Fruit fly (Drosophila melanogaster) whole organism, embryonic: Measurements from ENCODE around the gene CG15043.

Source experiments
- CG11247 ChIP-seq: fragments of 200-800 bp; sonication (Bioruptor generic); IDR thresholded peaks from 2 replicates; pipeline ENCODE4 v1.3.6; 2022; ENCODE audit warnings: missing biosample characterization, missing genetic modification characterization
- CG12942 ChIP-seq: fragments of 200-800 bp; sonication (Bioruptor generic); optimal IDR thresholded peaks from 3 replicates; lab custom pipeline; 2016; ENCODE audit warnings: missing biosample characterization, missing genetic modification characterization
- CG13287 ChIP-seq: fragments of 200-800 bp; sonication (Bioruptor generic); IDR thresholded peaks from 2 replicates; pipeline ENCODE4 v1.3.6; 2022; ENCODE audit warnings: missing biosample characterization, missing genetic modification characterization; ENCODE audit not compliant: partially characterized antibody
- CG15514 ChIP-seq: fragments of 200-800 bp; sonication (Bioruptor generic); optimal IDR thresholded peaks from 3 replicates; lab custom pipeline; 2017; ENCODE audit warnings: missing biosample characterization, missing genetic modification characterization, mild to moderate bottlenecking, moderate library complexity, missing genetic modification reagents
- CG15601 ChIP-seq: fragments of 200-800 bp; sonication (Bioruptor generic); optimal IDR thresholded peaks from 3 replicates; lab custom pipeline; 2019; ENCODE audit warnings: missing biosample characterization, mild to moderate bottlenecking, missing genetic modification characterization, moderate library complexity
- CG1603 ChIP-seq: fragments of 200-800 bp; sonication (Bioruptor generic); optimal IDR thresholded peaks from 2 replicates; lab custom pipeline; 2019; ENCODE audit warnings: missing biosample characterization, mild to moderate bottlenecking, missing genetic modification characterization, moderate library complexity
- CG17328 ChIP-seq: fragments of 200-800 bp; sonication (Bioruptor generic); IDR thresholded peaks from 2 replicates; pipeline ENCODE4 v1.3.6; 2022; ENCODE audit warnings: missing biosample characterization, missing genetic modification characterization
- CG2712 ChIP-seq: fragments of 200-800 bp; optimal IDR thresholded peaks from 3 replicates; lab custom pipeline; 2019; ENCODE audit warnings: missing biosample characterization, mild to moderate bottlenecking, missing genetic modification characterization, moderate library complexity
- CG32767 ChIP-seq: fragments of 200-800 bp; sonication (Bioruptor generic); IDR thresholded peaks from 2 replicates; pipeline ENCODE4 v1.3.6; 2022; ENCODE audit warnings: missing biosample characterization, missing genetic modification characterization
- CG34422 ChIP-seq: fragments of 200-800 bp; sonication (Bioruptor generic); IDR thresholded peaks from 3 replicates; pipeline ENCODE4 v1.3.6; 2022; ENCODE audit warnings: missing biosample characterization, missing genetic modification characterization
- CG4707 ChIP-seq: fragments of 200-800 bp; sonication (Bioruptor generic); optimal IDR thresholded peaks from 2 replicates; lab custom pipeline; 2018; ENCODE audit warnings: missing biosample characterization, mild to moderate bottlenecking, missing genetic modification characterization, moderate library complexity
- CG7556 ChIP-seq: fragments of 200-800 bp; sonication (Bioruptor generic); optimal IDR thresholded peaks from 2 replicates; lab custom pipeline; 2017; ENCODE audit warnings: missing biosample characterization, mild to moderate bottlenecking, missing genetic modification characterization
- CG8281 ChIP-seq: fragments of 200-800 bp; sonication (Bioruptor generic); optimal IDR thresholded peaks from 2 replicates; lab custom pipeline; 2018; ENCODE audit warnings: missing biosample characterization, mild to moderate bottlenecking, missing genetic modification characterization, moderate library complexity
- CG8478 ChIP-seq: fragments of >200 bp; optimal IDR thresholded peaks from 2 replicates; lab custom pipeline; 2018
- CG8924 ChIP-seq: fragments of 200-800 bp; optimal IDR thresholded peaks from 3 replicates; lab custom pipeline; 2019; ENCODE audit warnings: missing biosample characterization, mild to moderate bottlenecking, missing genetic modification characterization, moderate library complexity
- CG9797 ChIP-seq: fragments of 200-800 bp; sonication (Bioruptor generic); optimal IDR thresholded peaks from 3 replicates; lab custom pipeline; 2018; ENCODE audit warnings: missing biosample characterization, mild to moderate bottlenecking, missing genetic modification characterization
- CrebB ChIP-seq: fragments of 200-800 bp; sonication (Bioruptor generic); optimal IDR thresholded peaks from 3 replicates; lab custom pipeline; 2018; ENCODE audit warnings: missing biosample characterization, mild to moderate bottlenecking, missing genetic modification characterization
- D ChIP-seq, 2 experiments: fragments of 200-800 bp in 1 of 2; fragments of >200 bp in 1 of 2; sonication (Bioruptor generic) in 1 of 2; optimal IDR thresholded peaks; 2 replicates in 1 of 2; 3 replicates in 1 of 2; lab custom pipeline; 2017; ENCODE audit warnings: mild to moderate bottlenecking in 1 of 2, missing biosample characterization in 1 of 2, missing genetic modification characterization in 1 of 2, missing genetic modification reagents in 1 of 2
- D19A ChIP-seq: fragments of 200-800 bp; optimal IDR thresholded peaks from 3 replicates; lab custom pipeline; 2019; ENCODE audit warnings: missing biosample characterization, mild to moderate bottlenecking, missing genetic modification characterization, moderate library complexity
- Deaf1 ChIP-seq: fragments of 200-800 bp; optimal IDR thresholded peaks from 3 replicates; lab custom pipeline; 2019; ENCODE audit warnings: missing biosample characterization, mild to moderate bottlenecking, missing genetic modification characterization, moderate library complexity
- Dref ChIP-seq: fragments of 200-800 bp; sonication (Bioruptor generic); IDR thresholded peaks from 2 replicates; pipeline ENCODE4 v1.3.6; 2022; ENCODE audit warnings: missing biosample characterization, missing genetic modification characterization
- Eip74EF ChIP-seq, 2 experiments: fragments of 200-800 bp in 1 of 2; fragments of >200 bp in 1 of 2; sonication (Bioruptor generic) in 1 of 2; optimal IDR thresholded peaks; 2 replicates each; lab custom pipeline; 2017 to 2019; ENCODE audit warnings: missing biosample characterization in 2 of 2, missing genetic modification characterization in 2 of 2, mild to moderate bottlenecking in 1 of 2, moderate library complexity in 1 of 2
- Fer1 ChIP-seq: fragments of 200-800 bp; sonication (Bioruptor generic); optimal IDR thresholded peaks from 2 replicates; lab custom pipeline; 2017; ENCODE audit warnings: missing biosample characterization, mild to moderate bottlenecking, missing genetic modification characterization
- HLH4C ChIP-seq: fragments of 200-800 bp; sonication (Bioruptor generic); IDR thresholded peaks from 3 replicates; pipeline ENCODE4 v1.3.6; 2022; ENCODE audit warnings: missing biosample characterization, missing genetic modification characterization; ENCODE audit not compliant: partially characterized antibody
- Jarid2 ChIP-seq: fragments of 200-800 bp; sonication (Bioruptor generic); optimal IDR thresholded peaks from 3 replicates; lab custom pipeline; 2017; ENCODE audit warnings: mild to moderate bottlenecking, missing biosample characterization, missing genetic modification reagents, missing genetic modification characterization
- Nf-YB ChIP-seq: fragments of 200-800 bp; sonication (Bioruptor generic); optimal IDR thresholded peaks from 3 replicates; lab custom pipeline; 2019; ENCODE audit warnings: missing biosample characterization, mild to moderate bottlenecking, missing genetic modification characterization, moderate library complexity
- Nf-YC ChIP-seq: fragments of 200-800 bp; optimal IDR thresholded peaks from 3 replicates; lab custom pipeline; 2019; ENCODE audit warnings: missing biosample characterization, mild to moderate bottlenecking, missing genetic modification characterization, moderate library complexity
- Sry-δ ChIP-seq: fragments of 200-800 bp; sonication (Bioruptor generic); optimal IDR thresholded peaks from 2 replicates; lab custom pipeline; 2016; ENCODE audit warnings: missing biosample characterization, missing genetic modification characterization
- Tbp ChIP-seq: fragments of >200 bp; optimal IDR thresholded peaks from 2 replicates; lab custom pipeline; 2018; ENCODE audit warnings: missing biosample characterization, missing genetic modification characterization
- bbx ChIP-seq: fragments of 200-800 bp; sonication (Bioruptor generic); IDR thresholded peaks from 2 replicates; pipeline ENCODE4 v1.3.6; 2022; ENCODE audit warnings: missing biosample characterization, missing genetic modification characterization; ENCODE audit not compliant: partially characterized antibody
- cg ChIP-seq: fragments of 200-800 bp; sonication (Bioruptor generic); optimal IDR thresholded peaks from 3 replicates; lab custom pipeline; 2019; ENCODE audit warnings: missing biosample characterization, mild to moderate bottlenecking, missing genetic modification characterization, moderate library complexity
- chif ChIP-seq, 2 experiments: fragments of 200-800 bp; sonication (Bioruptor generic); optimal IDR thresholded peaks; 3 replicates each; lab custom pipeline; 2016; ENCODE audit warnings: missing biosample characterization in 2 of 2, missing genetic modification characterization in 2 of 2
- ci ChIP-seq: fragments of 200-800 bp; sonication (Bioruptor generic); IDR thresholded peaks from 3 replicates; pipeline ENCODE4 v1.3.6; 2022; ENCODE audit warnings: missing biosample characterization, missing genetic modification characterization
- crc ChIP-seq: fragments of 200-800 bp; sonication (Bioruptor generic); optimal IDR thresholded peaks from 2 replicates; lab custom pipeline; 2016; ENCODE audit warnings: missing biosample characterization, missing genetic modification characterization
- crol ChIP-seq: fragments of 200-800 bp; sonication (Bioruptor generic); IDR thresholded peaks from 2 replicates; pipeline ENCODE4 v1.3.6; 2022; ENCODE audit warnings: missing biosample characterization, missing genetic modification characterization
- eyg ChIP-seq: fragments of 200-800 bp; sonication (Bioruptor generic); optimal IDR thresholded peaks from 3 replicates; lab custom pipeline; 2016; ENCODE audit warnings: missing biosample characterization, missing genetic modification characterization
- fd64A ChIP-seq: fragments of 200-800 bp; sonication (Bioruptor generic); optimal IDR thresholded peaks from 3 replicates; lab custom pipeline; 2018; ENCODE audit warnings: missing biosample characterization, mild to moderate bottlenecking, missing genetic modification characterization
- gce ChIP-seq: fragments of 200-800 bp; sonication (Bioruptor generic); IDR thresholded peaks from 3 replicates; pipeline ENCODE4 v1.3.6; 2022; ENCODE audit warnings: missing biosample characterization, missing genetic modification characterization
- grau ChIP-seq: fragments of 200-800 bp; optimal IDR thresholded peaks from 3 replicates; lab custom pipeline; 2019; ENCODE audit warnings: missing biosample characterization, mild to moderate bottlenecking, missing genetic modification characterization, moderate library complexity
- gsb-n ChIP-seq: fragments of 200-800 bp; sonication (Bioruptor generic); optimal IDR thresholded peaks from 3 replicates; lab custom pipeline; 2018; ENCODE audit warnings: missing biosample characterization, mild to moderate bottlenecking, missing genetic modification characterization
- insv ChIP-seq, 2 experiments: fragments of 200-800 bp; sonication (Bioruptor generic); optimal IDR thresholded peaks; 3 replicates each; lab custom pipeline; 2016 to 2018; ENCODE audit warnings: missing biosample characterization in 2 of 2, missing genetic modification characterization in 2 of 2
- lbe ChIP-seq: fragments of 200-800 bp; sonication (Bioruptor generic); optimal IDR thresholded peaks from 2 replicates; lab custom pipeline; 2016; ENCODE audit warnings: missing biosample characterization, mild to moderate bottlenecking, missing genetic modification characterization
- nom ChIP-seq: fragments of 200-800 bp; sonication (Bioruptor generic); optimal IDR thresholded peaks from 2 replicates; lab custom pipeline; 2017; ENCODE audit warnings: missing biosample characterization, missing genetic modification characterization, mild to moderate bottlenecking, moderate library complexity, missing genetic modification reagents
- oc ChIP-seq: fragments of 200-800 bp; sonication (Bioruptor generic); optimal IDR thresholded peaks from 2 replicates; lab custom pipeline; 2018; ENCODE audit warnings: missing biosample characterization, mild to moderate bottlenecking, missing genetic modification characterization, moderate library complexity
- onecut ChIP-seq: fragments of 200-800 bp; sonication (Bioruptor generic); IDR thresholded peaks from 2 replicates; pipeline ENCODE4 v1.3.6; 2022; ENCODE audit warnings: missing biosample characterization, missing genetic modification characterization
- run ChIP-seq: fragments of 200-800 bp; sonication (Bioruptor generic); optimal IDR thresholded peaks from 3 replicates; lab custom pipeline; 2018; ENCODE audit warnings: missing biosample characterization, mild to moderate bottlenecking, missing genetic modification characterization
- seq ChIP-seq: fragments of 200-800 bp; sonication (Bioruptor generic); IDR thresholded peaks from 2 replicates; pipeline ENCODE4 v1.3.6; 2022; ENCODE audit warnings: missing biosample characterization, missing genetic modification characterization
- wek ChIP-seq: fragments of 200-800 bp; sonication (Bioruptor generic); optimal IDR thresholded peaks from 3 replicates; lab custom pipeline; 2018; ENCODE audit warnings: missing biosample characterization, mild to moderate bottlenecking, missing genetic modification characterization, moderate library complexity

Gene CG15043

DNA sequence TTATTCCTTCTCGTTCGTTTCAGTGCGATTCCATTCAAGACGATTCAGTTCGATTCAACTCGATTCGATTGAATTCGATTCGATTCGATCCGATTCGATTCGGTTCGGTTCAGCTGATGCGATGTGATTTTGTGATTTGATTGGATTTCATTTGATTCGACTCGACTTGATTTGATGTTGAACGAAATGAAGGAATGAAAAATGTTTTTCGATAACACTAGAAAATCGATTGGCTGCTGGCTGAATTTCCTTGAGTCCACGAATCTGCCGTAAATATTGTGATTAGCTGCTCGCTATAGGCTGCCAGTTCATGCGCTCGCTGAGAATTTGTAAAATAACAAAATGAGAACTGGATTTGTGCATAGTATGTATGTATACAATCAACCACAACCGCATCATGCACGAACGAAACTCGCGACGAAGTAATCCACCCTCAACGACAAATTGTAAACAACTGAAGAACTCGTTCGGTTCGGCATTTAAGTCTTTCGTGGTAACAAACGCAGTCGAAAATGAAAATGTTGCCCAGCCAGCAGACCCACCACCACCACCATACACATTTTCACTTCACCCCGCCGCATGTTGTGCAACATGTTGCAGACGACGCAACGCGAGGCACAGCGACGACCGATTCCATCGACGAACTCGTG is 11.1 kb upstream of the CG15043 start, which contains the start of gene Wnt5 (continued):
- no peak for TF ChIP-seq fd64A (GFP tag; lab: Kevin White, UChicago)
- TF ChIP-seq CG15514 (GFP tag; lab: Kevin White, UChicago), result peak; percentile 40
- TF ChIP-seq ci (GFP tag; lab: Robert Waterston, UW), result peak; percentile 57; the same call in 2 of the 3 replicates
- peak; percentile 44 for TF ChIP-seq Fer1 (GFP tag; lab: Kevin White, UChicago)
- peak; percentile 57 for TF ChIP-seq bbx (GFP tag; lab: Robert Waterston, UW)
- TF ChIP-seq insv (GFP tag; optimal IDR thresholded peaks at IDR 0.05; lab: Kevin White, UChicago), result peak in 1 of 2 experiments; percentile 29
- TF ChIP-seq Jarid2, result peak; percentile 90
- TF ChIP-seq CG12942 (GFP tag; lab: Kevin White, UChicago), result no peak
- peak; percentile 50 for TF ChIP-seq nom (GFP tag; lab: Kevin White, UChicago)
- peak in 1 of 2 experiments; percentile 2 for TF ChIP-seq Eip74EF (GFP tag; optimal IDR thresholded peaks at IDR 0.05; lab: Kevin White, UChicago)
- 0 out of 2 replicates have a peak, but pooled peaks have one; percentile 6 for TF ChIP-seq CG17328 (GFP tag; lab: Robert Waterston, UW)
- peak; percentile 46; the same call in 1 of the 2 replicates for TF ChIP-seq onecut (GFP tag; lab: Robert Waterston, UW)
- TF ChIP-seq chif (GFP tag; optimal IDR thresholded peaks at IDR 0.05; lab: Kevin White, UChicago), result no peak
- no peak for TF ChIP-seq lbe (GFP tag; lab: Kevin White, UChicago)
- TF ChIP-seq CG11247 (GFP tag; lab: Robert Waterston, UW), result peak; percentile 55
- no peak for TF ChIP-seq CG8281 (tag; lab: Kevin White, UChicago)
- TF ChIP-seq gce (GFP tag; lab: Robert Waterston, UW), result peak; percentile 22; the same call in 1 of the 3 replicates
- peak; percentile 43 for TF ChIP-seq cg
- TF ChIP-seq run (tag; lab: Kevin White, UChicago), result peak; percentile 52
- TF ChIP-seq CG2712 (tag; lab: Kevin White, UChicago), result peak; percentile 37
- peak; percentile 32 for TF ChIP-seq wek
- 0 out of 2 replicates have a peak, but pooled peaks have one; percentile 21 for TF ChIP-seq Dref (GFP tag; lab: Robert Waterston, UW)
- peak; percentile 12 for TF ChIP-seq Sry-δ (GFP tag; lab: Kevin White, UChicago)
- TF ChIP-seq grau, result peak; percentile 24
- TF ChIP-seq HLH4C (GFP tag; lab: Robert Waterston, UW), result peak; percentile 23; the same call in 1 of the 3 replicates
- peak; percentile 92 for TF ChIP-seq Deaf1 (tag; lab: Kevin White, UChicago)
- no peak for TF ChIP-seq crc (GFP tag; lab: Kevin White, UChicago)
- TF ChIP-seq CG9797 (GFP tag; lab: Kevin White, UChicago), result no peak
- TF ChIP-seq CG4707 (GFP tag; lab: Kevin White, UChicago), result peak; percentile 15
- TF ChIP-seq D (optimal IDR thresholded peaks at IDR 0.05; lab: Kevin White, UChicago), result no peak
- TF ChIP-seq D (GFP tag; optimal IDR thresholded peaks at IDR 0.05; lab: Kevin White, UChicago), result peak; percentile 2
- TF ChIP-seq CG7556, result no peak
- peak; percentile 43; the same call in 1 of the 2 replicates for TF ChIP-seq CG13287 (GFP tag; lab: Robert Waterston, UW)
- peak; percentile 37 for TF ChIP-seq CG1603 (tag; lab: Kevin White, UChicago)
- TF ChIP-seq oc (tag; lab: Kevin White, UChicago), result peak; percentile 10
- TF ChIP-seq CG32767 (GFP tag; lab: Robert Waterston, UW), result peak; percentile 67; the same call in 1 of the 2 replicates
- TF ChIP-seq seq (GFP tag; lab: Robert Waterston, UW), result peak; percentile 40; the same call in 1 of the 2 replicates
- no peak for TF ChIP-seq eyg
- peak; percentile 66 for TF ChIP-seq CG8924 (tag; lab: Kevin White, UChicago)
- TF ChIP-seq CG15601, result peak; percentile 96
- TF ChIP-seq crol, result peak; percentile 65
- TF ChIP-seq CG8478, result no peak
- peak; percentile 62 for TF ChIP-seq gsb-n (tag; lab: Kevin White, UChicago)
- peak; percentile 34 for TF ChIP-seq Nf-YC
- peak; percentile 4 for TF ChIP-seq Nf-YB
- TF ChIP-seq Tbp, result no peak
- no peak for TF ChIP-seq CrebB (tag; lab: Kevin White, UChicago)
- peak; percentile 26; the same call in 1 of the 3 replicates for TF ChIP-seq CG34422 (GFP tag; lab: Robert Waterston, UW)
- TF ChIP-seq D19A (tag; lab: Kevin White, UChicago), result peak; percentile 16
